Worm (Caenorhabditis elegans): ENCODE results near the gene eef-1A.2.

The eef-1A.2 gene

ce11 chrX:7782389-7782788 lies 41.1 kb upstream of the eef-1A.2 start, which contains the start of gene ZK154.4 (continued):
- TF ChIP-seq aha-1 (tag; optimal IDR thresholded peaks at IDR 0.05), result no peak
- peak; percentile 75 for TF ChIP-seq lin-14 (GFP tag; optimal IDR thresholded peaks at IDR 0.05)
- no peak for TF ChIP-seq grh-1 (GFP tag; IDR thresholded peaks at IDR 0.05)
- TF ChIP-seq F16B12.6 (tag; optimal IDR thresholded peaks at IDR 0.05), result peak; percentile 91
- TF ChIP-seq lsy-2 (tag; optimal IDR thresholded peaks at IDR 0.05), result peak; percentile 42 to 73
- no peak for TF ChIP-seq mab-9 (GFP tag; IDR thresholded peaks at IDR 0.05)
- no peak for TF ChIP-seq sptf-1 (tag; optimal IDR thresholded peaks at IDR 0.05)
- no peak for TF ChIP-seq nhr-237 (tag; optimal IDR thresholded peaks at IDR 0.05)
- peak; percentile 8 for TF ChIP-seq elt-2 (tag; optimal IDR thresholded peaks at IDR 0.05)
- no peak for TF ChIP-seq ama-1 (optimal IDR thresholded peaks at IDR 0.05)
- TF ChIP-seq nhr-28 (tag; optimal IDR thresholded peaks at IDR 0.05), result no peak
- peak; percentile 43; the same call in 1 of the 2 replicates for TF ChIP-seq nhr-19 (GFP tag; conservative IDR thresholded peaks at IDR 0.05)
- TF ChIP-seq pax-3 (tag; optimal IDR thresholded peaks at IDR 0.05), result no peak
- TF ChIP-seq ces-1 (GFP tag; optimal IDR thresholded peaks at IDR 0.05), result no peak
- TF ChIP-seq alr-1 (tag; optimal IDR thresholded peaks at IDR 0.05; ENCODE audit: borderline replicate concordance), result no peak
- TF ChIP-seq hlh-4 (tag; optimal IDR thresholded peaks at IDR 0.05), result no peak
- TF ChIP-seq ztf-11 (tag; optimal IDR thresholded peaks at IDR 0.05), result no peak
- peak; percentile 70 for TF ChIP-seq nhr-71 (tag; optimal IDR thresholded peaks at IDR 0.05)
- TF ChIP-seq hlh-17 (GFP tag; optimal IDR thresholded peaks at IDR 0.05; ENCODE audit: borderline replicate concordance), result no peak
- TF ChIP-seq hpl-2 (GFP tag; optimal IDR thresholded peaks at IDR 0.05), result peak; percentile 4
- TF ChIP-seq ztf-4 (tag; optimal IDR thresholded peaks at IDR 0.05), result peak; percentile 42
- peak; percentile 51 for TF ChIP-seq nhr-77 (tag; optimal IDR thresholded peaks at IDR 0.05)
- peak in 2 of 3 experiments; percentile 37 to 43 for TF ChIP-seq dpl-1 (GFP tag; optimal IDR thresholded peaks at IDR 0.05)
- TF ChIP-seq efl-1 (optimal IDR thresholded peaks at IDR 0.05), result peak; percentile 41 to 62
- peak; percentile 63 to 92 for TF ChIP-seq efl-1 (GFP tag; optimal IDR thresholded peaks at IDR 0.05 in 1 of 2)
- TF ChIP-seq nhr-12 (tag; optimal IDR thresholded peaks at IDR 0.05), result no peak
- TF ChIP-seq lin-39 (tag; optimal IDR thresholded peaks at IDR 0.05), result no peak
- TF ChIP-seq pag-3 (tag; optimal IDR thresholded peaks at IDR 0.05; ENCODE audit: borderline replicate concordance, insufficient read depth), result no peak
- TF ChIP-seq lin-35 (GFP tag; optimal IDR thresholded peaks at IDR 0.05), result peak; percentile 52 to 74
- TF ChIP-seq snu-23 (GFP tag; optimal IDR thresholded peaks at IDR 0.05), result peak; percentile 75
- no peak for TF ChIP-seq snpc-4 (tag; optimal IDR thresholded peaks at IDR 0.05)

ce11 chrX:7787885-7788353 lies 35.5 kb upstream of the eef-1A.2 start, which contains the start of gene ZK154.5:
Gene ZK154.5 (minus strand): TSS chrX:7787935.
- TF ChIP-seq efl-1 (optimal IDR thresholded peaks at IDR 0.05), result peak; percentile 44 to 84
- TF ChIP-seq efl-1 (GFP tag; optimal IDR thresholded peaks at IDR 0.05 in 1 of 2), result peak in 1 of 2 experiments; percentile 19
- TF ChIP-seq elt-3 (tag; optimal IDR thresholded peaks at IDR 0.05), result peak in 1 of 6 experiments; percentile 50
- TF ChIP-seq fkh-8 (tag; optimal IDR thresholded peaks at IDR 0.05), result peak; percentile 43
- no peak for TF ChIP-seq unc-30 (tag; optimal IDR thresholded peaks at IDR 0.05)
- TF ChIP-seq egl-27 (tag; optimal IDR thresholded peaks at IDR 0.05), result no peak
- no peak for TF ChIP-seq C04F5.9 (tag; optimal IDR thresholded peaks at IDR 0.05)
- peak; percentile 11 to 64 (median 45) for TF ChIP-seq dpl-1 (GFP tag; optimal IDR thresholded peaks at IDR 0.05)
- TF ChIP-seq C16A3.4 (tag; optimal IDR thresholded peaks at IDR 0.05), result peak; percentile 30
- no peak for TF ChIP-seq unc-130 (tag; optimal IDR thresholded peaks at IDR 0.05)
- TF ChIP-seq mep-1 (tag; optimal IDR thresholded peaks at IDR 0.05), result peak; percentile 62
- peak; percentile 31 for TF ChIP-seq rnt-1 (tag; optimal IDR thresholded peaks at IDR 0.05)
- peak in 1 of 3 experiments; percentile 38 for TF ChIP-seq ceh-82 (tag; optimal IDR thresholded peaks at IDR 0.05)
- no peak for TF ChIP-seq aha-1 (tag; optimal IDR thresholded peaks at IDR 0.05)
- no peak for TF ChIP-seq nhr-12 (tag; optimal IDR thresholded peaks at IDR 0.05)
- TF ChIP-seq swsn-7 (tag; optimal IDR thresholded peaks at IDR 0.05), result peak; percentile 49
- peak; percentile 39 for TF ChIP-seq tbx-2 (tag; optimal IDR thresholded peaks at IDR 0.05)
- peak; percentile 15 for TF ChIP-seq skn-1 (tag; optimal IDR thresholded peaks at IDR 0.05)
- peak; percentile 80 for TF ChIP-seq lin-14 (GFP tag; optimal IDR thresholded peaks at IDR 0.05)
- TF ChIP-seq nhr-47 (tag; optimal IDR thresholded peaks at IDR 0.05), result peak; percentile 41
- TF ChIP-seq nhr-85 (tag), result peak; percentile 36
- peak in 1 of 2 experiments; percentile 52 for TF ChIP-seq mdl-1 (tag; optimal IDR thresholded peaks at IDR 0.05)
- TF ChIP-seq jun-1 (tag; optimal IDR thresholded peaks at IDR 0.05), result no peak
- no peak for TF ChIP-seq ceh-63 (GFP tag; optimal IDR thresholded peaks at IDR 0.05)
- no peak for TF ChIP-seq lin-15B (tag; optimal IDR thresholded peaks at IDR 0.05)
- TF ChIP-seq xbp-1 (tag; optimal IDR thresholded peaks at IDR 0.05), result peak; percentile 48
- peak; percentile 59 for TF ChIP-seq nhr-20 (tag; optimal IDR thresholded peaks at IDR 0.05)
- TF ChIP-seq unc-86 (tag; optimal IDR thresholded peaks at IDR 0.05), result peak; percentile 26

All from whole organism, L1 larva.